Fruit fly (Drosophila melanogaster) whole organism, embryonic: ENCODE measurements around the gene dimm.

ENCODE experiments used
- ATbp ChIP-seq: fragments of 200-800 bp; sonication (Bioruptor generic); optimal IDR thresholded peaks from 2 replicates; lab custom pipeline; 2017; ENCODE audit warnings: missing biosample characterization, mild to moderate bottlenecking, missing genetic modification characterization, missing genetic modification reagents
- B-H2 ChIP-seq: fragments of 200-800 bp; sonication (Bioruptor generic); optimal IDR thresholded peaks from 2 replicates; lab custom pipeline; 2018; ENCODE audit warnings: missing biosample characterization, mild to moderate bottlenecking, missing genetic modification characterization
- CG11695 ChIP-seq: fragments of 200-800 bp; sonication (Bioruptor generic); IDR thresholded peaks from 3 replicates; pipeline ENCODE4 v1.3.6; 2022; ENCODE audit warnings: missing biosample characterization, missing genetic modification characterization
- CG12155 ChIP-seq: fragments of 200-800 bp; sonication (Bioruptor generic); optimal IDR thresholded peaks from 3 replicates; lab custom pipeline; 2016; ENCODE audit warnings: missing biosample characterization, missing genetic modification characterization
- CG13123 ChIP-seq: fragments of 200-800 bp; sonication (Bioruptor generic); optimal IDR thresholded peaks from 2 replicates; lab custom pipeline; 2016; ENCODE audit warnings: missing biosample characterization, missing genetic modification characterization
- CG14050 ChIP-seq: fragments of 200-800 bp; sonication (Bioruptor generic); IDR thresholded peaks from 3 replicates; pipeline ENCODE4 v1.3.6; 2022; ENCODE audit warnings: missing biosample characterization, missing genetic modification characterization
- CG14860 ChIP-seq: fragments of 200-800 bp; sonication (Bioruptor generic); IDR thresholded peaks from 3 replicates; pipeline ENCODE4 v1.3.6; 2022; ENCODE audit warnings: missing biosample characterization, missing genetic modification characterization; ENCODE audit not compliant: partially characterized antibody
- CG15514 ChIP-seq: fragments of 200-800 bp; sonication (Bioruptor generic); optimal IDR thresholded peaks from 3 replicates; lab custom pipeline; 2017; ENCODE audit warnings: missing biosample characterization, missing genetic modification characterization, mild to moderate bottlenecking, moderate library complexity, missing genetic modification reagents
- CG17912 ChIP-seq: fragments of 200-800 bp; sonication (Bioruptor generic); optimal IDR thresholded peaks from 2 replicates; lab custom pipeline; 2018; ENCODE audit warnings: missing biosample characterization, mild to moderate bottlenecking, missing genetic modification characterization
- CG18262 ChIP-seq: fragments of 200-800 bp; optimal IDR thresholded peaks from 3 replicates; lab custom pipeline; 2019; ENCODE audit warnings: missing biosample characterization, mild to moderate bottlenecking, missing genetic modification characterization, moderate library complexity
- CG18599 ChIP-seq: fragments of 200-800 bp; sonication (Bioruptor generic); optimal IDR thresholded peaks from 3 replicates; lab custom pipeline; 2017; ENCODE audit warnings: missing biosample characterization, missing genetic modification characterization, mild to moderate bottlenecking, moderate library complexity, missing genetic modification reagents
- CG2129 ChIP-seq: fragments of 200-800 bp; sonication (Bioruptor generic); IDR thresholded peaks from 2 replicates; pipeline ENCODE4 v1.3.6; 2022; ENCODE audit warnings: missing biosample characterization, missing genetic modification characterization; ENCODE audit not compliant: partially characterized antibody
- CG2199 ChIP-seq: fragments of 200-800 bp; sonication (Bioruptor generic); IDR thresholded peaks from 3 replicates; pipeline ENCODE4 v1.3.6; 2022; ENCODE audit warnings: missing biosample characterization, missing genetic modification characterization
- CG3281 ChIP-seq: fragments of 200-800 bp; sonication (Bioruptor generic); optimal IDR thresholded peaks from 3 replicates; lab custom pipeline; 2017; ENCODE audit warnings: missing biosample characterization, mild to moderate bottlenecking, missing genetic modification characterization
- CG5953 ChIP-seq: fragments of 200-800 bp; sonication (Bioruptor generic); IDR thresholded peaks from 2 replicates; pipeline ENCODE4 v1.3.6; 2022; ENCODE audit warnings: missing biosample characterization, missing genetic modification characterization
- CG7745 ChIP-seq: fragments of 200-800 bp; sonication (Bioruptor generic); optimal IDR thresholded peaks from 2 replicates; lab custom pipeline; 2018; ENCODE audit warnings: missing biosample characterization, mild to moderate bottlenecking, missing genetic modification characterization, moderate library complexity
- CG8089 ChIP-seq: fragments of 200-800 bp; sonication (Bioruptor generic); optimal IDR thresholded peaks from 3 replicates; lab custom pipeline; 2016; ENCODE audit warnings: missing biosample characterization, missing genetic modification characterization
- CG8290 ChIP-seq, 3 experiments: fragments of 200-800 bp; sonication (Bioruptor generic); optimal IDR thresholded peaks; 2 replicates each; lab custom pipeline; 2016 to 2019; ENCODE audit warnings: missing biosample characterization in 3 of 3, missing genetic modification characterization in 3 of 3, mild to moderate bottlenecking in 2 of 3, moderate library complexity in 1 of 3
- CG9215 ChIP-seq: fragments of 200-800 bp; sonication (Bioruptor generic); IDR thresholded peaks from 2 replicates; pipeline ENCODE4 v1.3.6; 2022; ENCODE audit warnings: missing biosample characterization, missing genetic modification characterization
- CG9797 ChIP-seq: fragments of 200-800 bp; sonication (Bioruptor generic); optimal IDR thresholded peaks from 3 replicates; lab custom pipeline; 2018; ENCODE audit warnings: missing biosample characterization, mild to moderate bottlenecking, missing genetic modification characterization
- Deaf1 ChIP-seq: fragments of 200-800 bp; optimal IDR thresholded peaks from 3 replicates; lab custom pipeline; 2019; ENCODE audit warnings: missing biosample characterization, mild to moderate bottlenecking, missing genetic modification characterization, moderate library complexity
- Doc3 ChIP-seq: fragments of 200-800 bp; sonication (Bioruptor generic); IDR thresholded peaks from 3 replicates; pipeline ENCODE4 v1.3.6; 2022; ENCODE audit warnings: missing biosample characterization, missing genetic modification characterization; ENCODE audit not compliant: partially characterized antibody
- Ets65A ChIP-seq: fragments of 200-800 bp; sonication (Bioruptor generic); peaks from one replicate; lab custom pipeline; 2016; ENCODE audit warnings: missing biosample characterization, missing genetic modification characterization
- Hey ChIP-seq: fragments of 200-800 bp; sonication (Bioruptor generic); optimal IDR thresholded peaks from 3 replicates; lab custom pipeline; 2018; ENCODE audit warnings: missing biosample characterization, mild to moderate bottlenecking, missing genetic modification characterization
- HmgD ChIP-seq: fragments of 200-800 bp; sonication (Bioruptor generic); optimal IDR thresholded peaks from 3 replicates; lab custom pipeline; 2016; ENCODE audit warnings: missing biosample characterization, missing genetic modification characterization
- Jarid2 ChIP-seq: fragments of 200-800 bp; sonication (Bioruptor generic); optimal IDR thresholded peaks from 3 replicates; lab custom pipeline; 2017; ENCODE audit warnings: mild to moderate bottlenecking, missing biosample characterization, missing genetic modification reagents, missing genetic modification characterization
- Mes4 ChIP-seq: fragments of 200-800 bp; sonication (Bioruptor generic); optimal IDR thresholded peaks from 2 replicates; lab custom pipeline; 2016; ENCODE audit warnings: missing biosample characterization, missing genetic modification characterization
- Neu2 ChIP-seq: fragments of 200-800 bp; sonication (Bioruptor generic); optimal IDR thresholded peaks from 3 replicates; lab custom pipeline; 2016; ENCODE audit warnings: missing biosample characterization, missing genetic modification characterization, borderline replicate concordance
- Nf-YA ChIP-seq: fragments of 200-800 bp; sonication (Bioruptor generic); IDR thresholded peaks from 2 replicates; pipeline ENCODE4 v1.3.6; 2022; ENCODE audit warnings: missing biosample characterization, missing genetic modification characterization
- Opbp ChIP-seq: fragments of 200-800 bp; sonication (Bioruptor generic); IDR thresholded peaks from 3 replicates; pipeline ENCODE4 v1.3.6; 2022; ENCODE audit warnings: missing biosample characterization, missing genetic modification characterization; ENCODE audit not compliant: partially characterized antibody
- Rfx ChIP-seq: fragments of 200-800 bp; sonication (Bioruptor generic); IDR thresholded peaks from 2 replicates; pipeline ENCODE4 v1.3.6; 2022; ENCODE audit warnings: missing biosample characterization, missing genetic modification characterization
- Sox102F ChIP-seq: fragments of 200-800 bp; sonication (Bioruptor generic); optimal IDR thresholded peaks from 2 replicates; lab custom pipeline; 2018; ENCODE audit warnings: missing biosample characterization, mild to moderate bottlenecking, missing genetic modification characterization, moderate library complexity
- al ChIP-seq: fragments of 200-800 bp; sonication (Bioruptor generic); IDR thresholded peaks from 2 replicates; pipeline ENCODE4 v1.3.6; 2022; ENCODE audit warnings: missing biosample characterization, missing genetic modification characterization
- crc ChIP-seq: fragments of 200-800 bp; sonication (Bioruptor generic); optimal IDR thresholded peaks from 2 replicates; lab custom pipeline; 2016; ENCODE audit warnings: missing biosample characterization, missing genetic modification characterization
- dmrt11E ChIP-seq: fragments of 200-800 bp; sonication (Bioruptor generic); optimal IDR thresholded peaks from 3 replicates; lab custom pipeline; 2018; ENCODE audit warnings: missing biosample characterization, mild to moderate bottlenecking, missing genetic modification characterization, moderate library complexity
- ewg ChIP-seq: fragments of 200-800 bp; sonication (Bioruptor generic); optimal IDR thresholded peaks from 3 replicates; lab custom pipeline; 2017; ENCODE audit warnings: mild to moderate bottlenecking, missing biosample characterization, missing genetic modification reagents, missing genetic modification characterization
- gcm2 ChIP-seq: fragments of 200-800 bp; sonication (Bioruptor generic); optimal IDR thresholded peaks from 2 replicates; lab custom pipeline; 2016; ENCODE audit warnings: missing biosample characterization, missing genetic modification characterization
- grau ChIP-seq: fragments of 200-800 bp; optimal IDR thresholded peaks from 3 replicates; lab custom pipeline; 2019; ENCODE audit warnings: missing biosample characterization, mild to moderate bottlenecking, missing genetic modification characterization, moderate library complexity
- gsb ChIP-seq: fragments of 200-800 bp; sonication (Bioruptor generic); IDR thresholded peaks from 2 replicates; pipeline ENCODE4 v1.3.6; 2022; ENCODE audit warnings: missing biosample characterization, missing genetic modification characterization
- her ChIP-seq: fragments of 200-800 bp; sonication (Bioruptor generic); optimal IDR thresholded peaks from 2 replicates; lab custom pipeline; 2016; ENCODE audit warnings: missing biosample characterization, missing genetic modification characterization
- klu ChIP-seq: fragments of 200-800 bp; sonication (Bioruptor generic); IDR thresholded peaks from 2 replicates; pipeline ENCODE4 v1.3.6; 2022; ENCODE audit warnings: missing biosample characterization, missing genetic modification characterization
- knrl ChIP-seq: fragments of 200-800 bp; sonication (Bioruptor generic); IDR thresholded peaks from 3 replicates; pipeline ENCODE4 v1.3.6; 2022; ENCODE audit warnings: missing biosample characterization, missing genetic modification characterization; ENCODE audit not compliant: partially characterized antibody
- onecut ChIP-seq: fragments of 200-800 bp; sonication (Bioruptor generic); IDR thresholded peaks from 2 replicates; pipeline ENCODE4 v1.3.6; 2022; ENCODE audit warnings: missing biosample characterization, missing genetic modification characterization
- peb ChIP-seq: fragments of 200-800 bp; sonication (Bioruptor generic); IDR thresholded peaks from 2 replicates; pipeline ENCODE4 v1.3.6; 2022; ENCODE audit warnings: missing biosample characterization, missing genetic modification characterization
- sens ChIP-seq: fragments of 200-800 bp; sonication (Bioruptor generic); peaks from one replicate; lab custom pipeline; 2016; ENCODE audit warnings: missing biosample characterization, missing genetic modification characterization
- shn ChIP-seq: fragments of 200-800 bp; sonication (Bioruptor generic); optimal IDR thresholded peaks from 3 replicates; lab custom pipeline; 2016; ENCODE audit warnings: missing biosample characterization, missing genetic modification characterization
- sna ChIP-seq: fragments of 200-800 bp; sonication (Bioruptor generic); IDR thresholded peaks from 2 replicates; pipeline ENCODE4 v1.3.6; 2022; ENCODE audit warnings: missing biosample characterization, missing genetic modification characterization; ENCODE audit not compliant: partially characterized antibody
- sr ChIP-seq: fragments of 200-800 bp; sonication (Bioruptor generic); IDR thresholded peaks from 3 replicates; pipeline ENCODE4 v1.3.6; 2022; ENCODE audit warnings: missing biosample characterization, missing genetic modification characterization
- ssp ChIP-seq: fragments of 200-800 bp; sonication (Bioruptor generic); IDR thresholded peaks from 2 replicates; pipeline ENCODE4 v1.3.6; 2022; ENCODE audit warnings: missing biosample characterization, missing genetic modification characterization

dimm gene

DNA sequence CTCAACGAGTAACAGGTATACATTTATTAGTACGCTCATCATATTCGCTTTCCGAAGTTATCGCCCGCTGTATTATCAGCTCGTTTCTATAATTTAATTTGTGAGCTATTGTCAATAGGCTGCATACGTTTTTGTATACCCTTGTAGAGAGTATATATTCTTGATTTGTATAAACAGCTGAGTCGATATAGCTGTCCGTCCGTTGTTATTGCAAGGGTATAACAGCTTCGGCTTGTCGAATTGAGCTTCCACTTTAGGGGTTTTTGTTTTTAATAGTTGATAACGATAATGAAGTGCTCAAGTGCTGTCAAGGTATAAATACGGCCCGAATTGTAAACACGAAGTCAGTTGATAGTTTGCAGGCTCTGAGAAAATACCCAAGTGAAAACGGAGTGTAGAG is 39.3 kb downstream of the dimm start, which contains the start of gene CG8665 (continued):
- TF ChIP-seq crc = peak; percentile 25
- TF ChIP-seq CG15514 = peak; percentile 50
- TF ChIP-seq grau = peak; percentile 62
- TF ChIP-seq CG17912 (GFP tag; lab: Kevin White, UChicago) = peak; percentile 9
- no peak for TF ChIP-seq Hey (tag; lab: Kevin White, UChicago)
- no peak for TF ChIP-seq CG14050 (GFP tag; lab: Robert Waterston, UW)
- peak; percentile 44 for TF ChIP-seq Sox102F (GFP tag; lab: Kevin White, UChicago)
- no peak for TF ChIP-seq CG13123
- peak; percentile 18; the same call in 1 of the 2 replicates for TF ChIP-seq al (GFP tag; lab: Robert Waterston, UW)
- TF ChIP-seq sens (GFP tag; lab: Kevin White, UChicago) = peak; percentile 77
- no peak for TF ChIP-seq sr (GFP tag; lab: Robert Waterston, UW)
- peak; percentile 42 for TF ChIP-seq CG3281 (GFP tag; lab: Kevin White, UChicago)
- TF ChIP-seq dmrt11E = peak; percentile 11
- peak; percentile 34 for TF ChIP-seq Ets65A
- no peak for TF ChIP-seq CG9215

DNA sequence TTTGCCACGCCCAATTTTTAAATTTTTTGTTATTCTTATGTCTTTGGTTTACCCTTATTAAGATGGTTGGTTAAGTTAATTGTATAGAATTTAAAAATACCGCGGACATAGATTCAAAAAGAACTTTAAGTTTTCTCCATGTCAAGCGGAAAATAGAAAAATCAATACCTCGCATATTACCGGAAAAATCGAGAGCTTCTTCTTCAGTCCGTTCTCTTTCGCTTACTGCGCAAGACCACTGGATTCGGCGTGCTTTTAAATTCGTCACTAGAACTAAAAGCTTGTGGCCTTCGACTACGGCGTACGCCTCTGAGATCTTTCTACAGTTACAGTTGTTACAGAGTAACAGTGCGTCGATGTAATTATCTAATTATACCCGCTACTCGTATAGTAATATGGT is 46.4 kb downstream of the dimm start:
- peak; percentile 97 for TF ChIP-seq onecut
- TF ChIP-seq CG7745 (tag; lab: Kevin White, UChicago) = no peak
- peak; percentile 84 for TF ChIP-seq ewg
- no peak for TF ChIP-seq Opbp (GFP tag; lab: Robert Waterston, UW)
- peak; percentile 48; the same call in 1 of the 3 replicates for TF ChIP-seq CG2199 (GFP tag; lab: Robert Waterston, UW)
- TF ChIP-seq CG5953 = no peak
- no peak for TF ChIP-seq ATbp (GFP tag; lab: Kevin White, UChicago)
- peak; percentile 41 for TF ChIP-seq Deaf1 (tag; lab: Kevin White, UChicago)
- TF ChIP-seq, all 482 proteins: peak for 4

DNA sequence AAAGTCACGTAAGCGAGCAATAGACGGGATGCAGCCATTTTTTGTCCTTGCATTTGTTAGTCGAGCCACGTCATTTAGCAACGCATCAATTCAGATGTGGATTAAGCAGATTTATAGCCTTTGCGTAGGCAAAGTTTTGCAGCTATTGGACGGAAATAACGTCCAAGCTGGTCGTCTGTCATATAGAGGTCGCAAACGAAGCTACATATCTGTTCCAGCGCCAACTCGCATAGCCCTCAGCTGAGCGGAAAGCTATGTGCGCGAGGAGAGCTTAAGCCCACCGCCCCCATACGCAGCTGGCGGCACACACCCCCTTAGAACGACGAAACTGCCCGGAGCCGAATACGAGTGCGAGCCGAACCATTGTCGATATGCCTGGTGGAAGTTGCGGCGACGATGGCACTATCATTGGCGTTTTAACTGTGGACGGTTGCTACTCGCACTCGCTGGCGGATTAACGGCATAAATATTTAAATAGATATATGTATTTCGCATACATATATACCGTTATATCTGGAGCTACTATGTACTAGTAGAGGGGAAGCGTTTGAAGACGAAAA is 48.3 kb downstream of the dimm start, which contains the start of gene nrv3:
TSS of gene nrv3 (plus strand) at position 211 of the 560 bp plus-strand sequence.
- TF ChIP-seq her (GFP tag; lab: Kevin White, UChicago) (no peak), shn (GFP tag; lab: Kevin White, UChicago) (no peak), CG9797 (GFP tag; lab: Kevin White, UChicago) (no peak), Doc3 (no peak), CG18262 (no peak), CG2129 (no peak), Rfx (GFP tag; lab: Robert Waterston, UW) (no peak), Neu2 (GFP tag; lab: Kevin White, UChicago) (no peak), Jarid2 (GFP tag; lab: Kevin White, UChicago) (peak; percentile 10), B-H2 (GFP tag; lab: Kevin White, UChicago) (no peak), gsb (GFP tag; lab: Robert Waterston, UW) (no peak), CG8089 (GFP tag; lab: Kevin White, UChicago) (no peak), peb (no peak), CG12155 (GFP tag; lab: Kevin White, UChicago) (no peak), ssp (GFP tag; lab: Robert Waterston, UW) (no peak), CG8290 (GFP tag; optimal IDR thresholded peaks at IDR 0.05; lab: Kevin White, UChicago) (no peak), CG8290 (tag; optimal IDR thresholded peaks at IDR 0.05; lab: Kevin White, UChicago) (peak in 1 of 2 experiments; percentile 48), Nf-YA (GFP tag; lab: Robert Waterston, UW) (no peak), gcm2 (no peak), HmgD (GFP tag; lab: Kevin White, UChicago) (no peak), CG18599 (GFP tag; lab: Kevin White, UChicago) (peak; percentile 34), klu (no peak), sna (GFP tag; lab: Robert Waterston, UW) (no peak), CG14860 (0 out of 3 replicates have a peak, but pooled peaks have one; percentile 17), knrl (GFP tag; lab: Robert Waterston, UW) (no peak), CG11695 (GFP tag; lab: Robert Waterston, UW) (no peak), sens (GFP tag; lab: Kevin White, UChicago) (no peak), Mes4 (no peak)
